Fruit fly (Drosophila melanogaster) whole organism, adult: ENCODE measurements around the gene eIF2Bbeta.

ENCODE experiments used
- CG11617 ChIP-seq: fragments of 200-800 bp; sonication (Bioruptor generic); optimal IDR thresholded peaks from 2 replicates; lab custom pipeline; 2017; ENCODE audit warnings: mild to moderate bottlenecking, missing biosample characterization, missing genetic modification reagents, missing genetic modification characterization
- CG14711 ChIP-seq: fragments of 200-800 bp; sonication (Bioruptor generic); optimal IDR thresholded peaks from 2 replicates; lab custom pipeline; 2018; ENCODE audit warnings: missing biosample characterization, mild to moderate bottlenecking, missing genetic modification characterization, moderate library complexity
- CG33017 ChIP-seq: fragments of 200-800 bp; sonication (Bioruptor generic); optimal IDR thresholded peaks from 2 replicates; lab custom pipeline; 2018; ENCODE audit warnings: missing biosample characterization, mild to moderate bottlenecking, missing genetic modification characterization, moderate library complexity
- Crg-1 ChIP-seq: fragments of 200-800 bp; sonication (Bioruptor generic); optimal IDR thresholded peaks from 2 replicates; lab custom pipeline; 2016; ENCODE audit warnings: missing biosample characterization, missing genetic modification characterization
- Hr96 ChIP-seq: fragments of 200-800 bp; sonication (Bioruptor generic); optimal IDR thresholded peaks from 2 replicates; lab custom pipeline; 2016; ENCODE audit warnings: missing biosample characterization, missing genetic modification characterization
- cnc ChIP-seq, 2 experiments: fragments of >200 bp; optimal IDR thresholded peaks; 2 replicates each; lab custom pipeline; 2017

DNA sequence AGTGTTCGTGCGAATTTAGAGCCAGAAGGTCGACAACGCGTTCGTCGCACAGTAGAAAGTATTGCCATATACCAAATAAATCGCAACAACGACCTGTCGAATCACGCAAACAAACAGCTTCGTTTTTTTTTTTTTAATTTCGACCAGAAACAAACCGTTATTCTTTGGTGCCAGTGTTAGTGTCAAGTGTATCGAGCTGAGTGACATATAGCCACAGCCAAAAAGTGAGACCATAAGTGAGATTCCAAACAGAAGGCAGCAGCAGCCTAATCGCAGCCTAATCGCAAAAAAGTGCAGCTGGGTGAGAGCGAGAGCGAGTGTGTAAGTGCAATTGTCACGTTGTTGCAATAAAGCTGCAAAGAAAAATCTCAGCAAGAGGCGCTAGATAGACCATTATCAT, 18.8 kb upstream of the eIF2Bbeta start, which contains the start of gene per:
- TF ChIP-seq Hr96 (GFP tag; lab: Kevin White, UChicago) (no peak), CG14711 (tag; lab: Kevin White, UChicago) (no peak), CG11617 (GFP tag; lab: Kevin White, UChicago) (no peak), CG33017 (tag; lab: Kevin White, UChicago) (no peak), cnc (optimal IDR thresholded peaks at IDR 0.05; lab: Kevin White, UChicago) (no peak), Crg-1 (GFP tag; lab: Kevin White, UChicago) (no peak)
